Worm (Caenorhabditis elegans) whole organism, mixed stage, embryonic: Measurements from ENCODE around the gene adh-5.

Experiments used
- ceh-39 ChIP-seq: fragments of 150-350 bp; optimal IDR thresholded peaks from 2 replicates; lab custom pipeline; 2014; ENCODE audit warnings: missing biosample characterization, missing genetic modification characterization
- elt-3 ChIP-seq: fragments of 150-350 bp; optimal IDR thresholded peaks from 2 replicates; lab custom pipeline; 2014; ENCODE audit warnings: missing biosample characterization, missing genetic modification characterization
- lsy-2 ChIP-seq: fragments of 150-350 bp; optimal IDR thresholded peaks from 2 replicates; lab custom pipeline; 2014; ENCODE audit warnings: missing biosample characterization, missing genetic modification characterization
- mep-1 ChIP-seq: fragments of 150-350 bp; optimal IDR thresholded peaks from 2 replicates; lab custom pipeline; 2017; ENCODE audit warnings: missing biosample characterization, missing genetic modification reagents, missing genetic modification characterization, inconsistent platforms
- nhr-12 ChIP-seq: fragments of 150-350 bp; optimal IDR thresholded peaks from 2 replicates; lab custom pipeline; 2014; ENCODE audit warnings: missing biosample characterization, missing genetic modification characterization
- nhr-2 ChIP-seq: fragments of 150-350 bp; optimal IDR thresholded peaks from 2 replicates; lab custom pipeline; 2014; ENCODE audit warnings: missing biosample characterization, missing genetic modification characterization
- nhr-237 ChIP-seq: fragments of 150-350 bp; optimal IDR thresholded peaks from 2 replicates; lab custom pipeline; 2014; ENCODE audit warnings: missing biosample characterization, missing genetic modification characterization
- nhr-76 ChIP-seq: sonication (generic microtip); optimal IDR thresholded peaks from 2 replicates; lab custom pipeline; 2017; ENCODE audit warnings: missing biosample characterization, missing genetic modification characterization
- snpc-4 ChIP-seq: fragments of 150-350 bp; optimal IDR thresholded peaks from 2 replicates; lab custom pipeline; 2014; ENCODE audit warnings: missing biosample characterization, missing genetic modification characterization
- tbx-8 ChIP-seq: fragments of 200-800 bp; sonication (Bioruptor generic); optimal IDR thresholded peaks from 2 replicates; lab custom pipeline; 2018; ENCODE audit warnings: mild to moderate bottlenecking, missing genetic modification characterization, moderate library complexity, missing compliant biosample characterization
- unc-120 ChIP-seq: sonication (generic microtip); optimal IDR thresholded peaks from 2 replicates; lab custom pipeline; 2017; ENCODE audit warnings: missing genetic modification characterization, missing compliant biosample characterization; ENCODE audit not compliant: poor library complexity, severe bottlenecking
- unc-39 ChIP-seq: fragments of 150-350 bp; optimal IDR thresholded peaks from 2 replicates; lab custom pipeline; 2014; ENCODE audit warnings: missing biosample characterization, missing genetic modification characterization
- unc-62 ChIP-seq: fragments of 150-350 bp; optimal IDR thresholded peaks from 2 replicates; lab custom pipeline; 2014; ENCODE audit warnings: missing biosample characterization, missing genetic modification reagents, missing genetic modification characterization
- ztf-11 ChIP-seq: fragments of 150-350 bp; optimal IDR thresholded peaks from 2 replicates; lab custom pipeline; 2014; ENCODE audit warnings: missing biosample characterization, missing genetic modification characterization

DNA sequence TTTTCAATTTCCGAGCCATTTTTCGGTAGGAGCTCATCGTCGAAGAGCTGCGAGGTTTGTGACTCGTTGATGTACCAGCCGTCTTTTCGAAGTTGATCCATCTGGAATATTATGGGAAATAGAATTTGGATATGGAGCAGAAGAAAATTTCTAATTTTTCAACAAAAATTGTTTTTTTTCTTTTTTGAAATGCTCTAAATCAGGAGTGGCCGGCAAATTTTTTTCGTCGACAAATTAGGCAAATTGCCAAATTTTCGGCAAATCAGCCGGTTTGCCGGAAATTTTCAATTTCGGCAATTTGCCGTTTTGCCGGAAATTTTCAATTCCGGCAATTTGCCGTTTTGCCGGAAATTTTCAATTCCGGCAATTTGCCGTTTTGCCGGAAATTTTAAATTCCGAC, 33.6 kb downstream of the adh-5 start, which contains the start of gene Y50D4C.3:
- TF ChIP-seq ceh-39 (tag; lab: Kevin White, UChicago) (no peak), nhr-237 (tag; lab: Kevin White, UChicago) (no peak), elt-3 (tag; lab: Kevin White, UChicago) (no peak), unc-62 (GFP tag; lab: Kevin White, UChicago) (no peak), lsy-2 (tag; lab: Kevin White, UChicago) (no peak), nhr-12 (tag; lab: Kevin White, UChicago) (no peak), ztf-11 (tag; lab: Kevin White, UChicago) (no peak), nhr-2 (no peak), snpc-4 (tag; lab: Kevin White, UChicago) (no peak), nhr-76 (tag; lab: Kevin White, UChicago) (no peak), unc-39 (tag; lab: Kevin White, UChicago) (no peak), unc-120 (tag; lab: Kevin White, UChicago) (no peak), mep-1 (tag; lab: Kevin White, UChicago) (no peak), tbx-8 (GFP tag; lab: Kevin White, UChicago) (no peak)
